Worm (Caenorhabditis elegans) whole organism, early embryonic: ENCODE data around the gene K11H3.8.
A peak's percentile ranks its signal among the peaks of the same experiment; 100 is the strongest.

Experiments
- B0310.2 ChIP-seq: sonication (generic microtip); optimal IDR thresholded peaks from 2 replicates; lab custom pipeline; 2016; ENCODE audit warnings: mild to moderate bottlenecking, missing genetic modification characterization, missing compliant biosample characterization
- F13C5.2 ChIP-seq: sonication (generic microtip); optimal IDR thresholded peaks from 2 replicates; lab custom pipeline; 2017; ENCODE audit warnings: mild to moderate bottlenecking, missing genetic modification characterization, inconsistent platforms, missing compliant biosample characterization
- aly-1 ChIP-seq: sonication (generic microtip); optimal IDR thresholded peaks from 2 replicates; lab custom pipeline; 2016; ENCODE audit warnings: missing genetic modification characterization, missing compliant biosample characterization
- ama-1 ChIP-seq: fragments of 150-350 bp; optimal IDR thresholded peaks from 2 replicates; lab custom pipeline; 2014
- ceh-13 ChIP-seq: fragments of 200-800 bp; sonication (Bioruptor generic); optimal IDR thresholded peaks from 2 replicates; lab custom pipeline; 2018; ENCODE audit warnings: mild to moderate bottlenecking, missing genetic modification characterization, missing compliant biosample characterization
- ceh-36 ChIP-seq: sonication (generic microtip); optimal IDR thresholded peaks from 2 replicates; lab custom pipeline; 2016; ENCODE audit warnings: missing genetic modification characterization, inconsistent platforms, missing compliant biosample characterization
- ets-7 ChIP-seq: sonication (generic microtip); optimal IDR thresholded peaks from 2 replicates; lab custom pipeline; 2016; ENCODE audit warnings: missing genotype, missing genetic modification characterization, missing compliant biosample characterization
- flt-1 ChIP-seq: fragments of 200-800 bp; sonication (Bioruptor generic); IDR thresholded peaks from 2 replicates; pipeline ENCODE4 v1.3.6; 2022; ENCODE audit warnings: missing genetic modification characterization, missing compliant biosample characterization
- hmbx-1 ChIP-seq: sonication (generic microtip); optimal IDR thresholded peaks from 2 replicates; lab custom pipeline; 2016; ENCODE audit warnings: mild to moderate bottlenecking, missing genetic modification characterization, missing compliant biosample characterization
- hmg-4 ChIP-seq: fragments of 200-800 bp; sonication (Bioruptor generic); optimal IDR thresholded peaks from 2 replicates; lab custom pipeline; 2018; ENCODE audit warnings: mild to moderate bottlenecking, missing genetic modification characterization, missing compliant biosample characterization
- hnd-1 ChIP-seq: sonication (generic microtip); optimal IDR thresholded peaks from 2 replicates; lab custom pipeline; 2016; ENCODE audit warnings: missing genetic modification characterization, missing compliant biosample characterization
- pes-1 ChIP-seq: fragments of 200-800 bp; sonication (Bioruptor generic); IDR thresholded peaks from 2 replicates; pipeline ENCODE4 v1.3.6; 2022; ENCODE audit warnings: missing genetic modification reagents, missing genetic modification characterization, missing compliant biosample characterization
- scrt-1 ChIP-seq: fragments of 200-800 bp; sonication (Bioruptor generic); IDR thresholded peaks from 2 replicates; pipeline ENCODE4 v1.3.6; 2022; ENCODE audit warnings: missing genetic modification characterization, missing compliant biosample characterization
- sea-1 ChIP-seq: fragments of 200-800 bp; sonication (Bioruptor generic); conservative IDR thresholded peaks from 2 replicates; pipeline ENCODE4 v1.3.6; 2022; ENCODE audit warnings: missing genetic modification characterization, missing compliant biosample characterization
- tbx-11 ChIP-seq: fragments of 200-800 bp; sonication (Bioruptor generic); IDR thresholded peaks from 2 replicates; pipeline ENCODE4 v1.3.6; 2022; ENCODE audit warnings: missing genetic modification characterization, missing compliant biosample characterization
- tbx-37 ChIP-seq: fragments of 200-800 bp; sonication (Bioruptor generic); conservative IDR thresholded peaks from 2 replicates; pipeline ENCODE4 v1.3.6; 2022; ENCODE audit warnings: missing genetic modification reagents, missing genetic modification characterization, missing compliant biosample characterization
- tra-4 ChIP-seq: sonication (generic microtip); optimal IDR thresholded peaks from 2 replicates; lab custom pipeline; 2017; ENCODE audit warnings: missing genetic modification characterization, missing compliant biosample characterization

K11H3.8 gene

DNA sequence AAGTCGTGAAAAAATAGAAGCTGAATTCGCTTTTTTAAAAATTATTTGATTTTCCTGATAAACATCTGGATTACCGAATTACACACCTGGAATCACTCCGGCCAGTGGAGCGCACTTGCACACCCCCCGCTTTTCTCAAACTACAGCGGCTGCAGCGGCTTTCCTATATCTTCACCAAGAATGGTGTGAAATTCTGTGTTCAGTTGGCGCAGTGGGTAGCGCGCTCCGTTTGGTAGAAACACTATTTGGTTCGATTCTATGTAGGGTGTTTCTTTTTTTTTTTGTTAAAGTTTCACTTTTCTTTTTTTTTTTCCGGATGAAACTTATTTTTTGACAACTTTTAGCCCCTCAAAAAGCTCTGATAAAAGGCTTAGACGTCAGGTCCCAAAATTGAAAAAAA lies 14.1 kb downstream of the K11H3.8 start:
- TF ChIP-seq tbx-37 = peak; percentile 73
- peak; percentile 80 for TF ChIP-seq pes-1 (GFP tag; lab: Robert Waterston, UW)
- peak; percentile 71; the same call in 1 of the 2 replicates for TF ChIP-seq flt-1 (GFP tag; lab: Robert Waterston, UW)
- peak; percentile 74; the same call in 1 of the 2 replicates for TF ChIP-seq tbx-11 (GFP tag; lab: Robert Waterston, UW)
- peak; percentile 73 for TF ChIP-seq scrt-1 (GFP tag; lab: Robert Waterston, UW)

ce11 chrIII:9849950-9850349 lies 15.0 kb downstream of the K11H3.8 start:
- TF ChIP-seq hmg-4 (GFP tag; lab: Kevin White, UChicago) (no peak), F13C5.2 (tag; lab: Kevin White, UChicago) (no peak), ets-7 (tag; lab: Kevin White, UChicago) (no peak), B0310.2 (tag; lab: Kevin White, UChicago) (no peak)

DNA sequence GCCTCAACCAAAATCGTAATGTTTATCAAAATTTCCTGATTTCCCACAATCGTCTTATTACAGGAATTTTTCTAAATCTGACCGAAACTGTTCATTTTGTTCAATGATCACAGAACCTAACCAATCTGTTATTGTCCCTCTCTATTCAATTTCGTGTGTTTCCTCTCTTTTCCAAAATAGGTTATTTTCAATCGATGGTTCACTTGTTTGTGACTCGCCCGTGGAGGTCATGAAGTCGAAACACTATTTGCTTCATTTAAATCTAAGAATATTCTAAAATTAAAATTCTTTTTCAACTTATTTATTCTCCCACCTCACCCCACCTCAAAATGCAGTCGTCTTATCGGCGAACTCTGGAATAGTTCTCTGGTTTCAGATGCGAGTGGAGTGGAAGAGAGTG lies 15.9 kb downstream of the K11H3.8 start:
- no peak for TF ChIP-seq flt-1 (GFP tag; lab: Robert Waterston, UW)

DNA sequence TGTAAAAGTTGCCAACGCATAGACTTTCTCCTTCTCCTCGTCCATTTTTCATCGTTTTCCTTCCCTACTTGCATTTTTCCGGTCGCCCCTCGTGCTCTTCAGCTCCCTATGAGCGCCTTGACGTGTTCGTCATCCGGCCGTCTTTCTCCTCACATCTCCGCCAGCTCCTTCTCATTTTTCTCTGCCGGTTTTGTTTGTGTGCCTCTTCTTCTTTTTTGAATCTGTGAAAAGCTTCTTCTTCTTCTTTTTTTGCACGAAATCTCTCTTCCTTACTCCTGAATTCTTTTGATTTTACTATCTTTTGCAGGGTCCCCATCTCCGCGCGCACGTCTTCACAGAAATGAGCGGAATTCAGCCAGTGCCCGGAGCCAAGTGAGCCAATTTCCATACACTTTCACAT lies 16.6 kb downstream of the K11H3.8 start, which contains the start of gene K11H3.3:
Gene K11H3.3, plus strand, starts transcription at position 308 of the 400 bp plus-strand sequence.
- TF ChIP-seq hnd-1 (tag; lab: Kevin White, UChicago) (no peak), F13C5.2 (tag; lab: Kevin White, UChicago) (no peak), tbx-37 (no peak), scrt-1 (GFP tag; lab: Robert Waterston, UW) (no peak), ama-1 (lab: Kevin White, UChicago) (no peak), ets-7 (tag; lab: Kevin White, UChicago) (no peak), aly-1 (tag; lab: Kevin White, UChicago) (no peak)

ce11 chrIII:9853667-9854620 lies 19.0 kb downstream of the K11H3.8 start:
- TF ChIP-seq ceh-36 (no peak), tbx-37 (no peak), scrt-1 (GFP tag; lab: Robert Waterston, UW) (no peak), aly-1 (tag; lab: Kevin White, UChicago) (no peak), tra-4 (tag; lab: Kevin White, UChicago) (no peak), flt-1 (GFP tag; lab: Robert Waterston, UW) (no peak), ceh-13 (GFP tag; lab: Kevin White, UChicago) (no peak), ama-1 (lab: Kevin White, UChicago) (peak; percentile 35), tbx-11 (GFP tag; lab: Robert Waterston, UW) (no peak)

ce11 chrIII:9854960-9855359 lies 20.0 kb downstream of the K11H3.8 start:
- TF ChIP-seq aly-1 (tag; lab: Kevin White, UChicago) (no peak), tbx-11 (GFP tag; lab: Robert Waterston, UW) (no peak), flt-1 (GFP tag; lab: Robert Waterston, UW) (no peak), B0310.2 (tag; lab: Kevin White, UChicago) (no peak), F13C5.2 (tag; lab: Kevin White, UChicago) (no peak), hmbx-1 (no peak), tra-4 (tag; lab: Kevin White, UChicago) (no peak)

DNA sequence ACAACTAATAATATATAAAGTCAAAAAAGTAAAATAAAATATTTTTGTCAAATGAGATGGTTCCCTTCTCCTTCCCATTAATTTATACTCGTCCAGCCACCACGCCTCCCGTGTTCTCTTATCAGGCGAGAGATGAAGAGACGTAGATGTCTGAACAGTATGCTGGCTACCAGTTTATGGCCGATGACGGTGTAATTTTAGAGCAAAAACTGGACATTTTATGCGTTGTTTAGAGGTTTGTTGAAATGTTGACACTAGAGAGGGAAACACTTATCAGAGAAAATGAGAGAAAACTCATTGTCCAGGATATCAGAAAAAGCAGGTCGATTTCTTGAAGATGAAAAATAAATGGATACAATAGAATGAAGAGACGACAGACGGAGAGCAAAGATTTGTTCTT lies 22.1 kb downstream of the K11H3.8 start:
- TF ChIP-seq hnd-1 (tag; lab: Kevin White, UChicago) = no peak
- TF ChIP-seq flt-1 (GFP tag; lab: Robert Waterston, UW) = no peak
- TF ChIP-seq hmbx-1 = no peak
- TF ChIP-seq aly-1 (tag; lab: Kevin White, UChicago) = no peak
- no peak for TF ChIP-seq ceh-36
- no peak for TF ChIP-seq ets-7 (tag; lab: Kevin White, UChicago)
- no peak for TF ChIP-seq tbx-37
- TF ChIP-seq ama-1 (lab: Kevin White, UChicago) = no peak
- no peak for TF ChIP-seq tra-4 (tag; lab: Kevin White, UChicago)
- no peak for TF ChIP-seq pes-1 (GFP tag; lab: Robert Waterston, UW)
- TF ChIP-seq F13C5.2 (tag; lab: Kevin White, UChicago) = no peak
- no peak for TF ChIP-seq B0310.2 (tag; lab: Kevin White, UChicago)
- TF ChIP-seq ceh-13 (GFP tag; lab: Kevin White, UChicago) = no peak
- TF ChIP-seq scrt-1 (GFP tag; lab: Robert Waterston, UW) = no peak
- TF ChIP-seq tbx-11 (GFP tag; lab: Robert Waterston, UW) = no peak
- TF ChIP-seq sea-1 (GFP tag; lab: Robert Waterston, UW) = no peak
- TF ChIP-seq hmg-4 (GFP tag; lab: Kevin White, UChicago) = no peak

DNA sequence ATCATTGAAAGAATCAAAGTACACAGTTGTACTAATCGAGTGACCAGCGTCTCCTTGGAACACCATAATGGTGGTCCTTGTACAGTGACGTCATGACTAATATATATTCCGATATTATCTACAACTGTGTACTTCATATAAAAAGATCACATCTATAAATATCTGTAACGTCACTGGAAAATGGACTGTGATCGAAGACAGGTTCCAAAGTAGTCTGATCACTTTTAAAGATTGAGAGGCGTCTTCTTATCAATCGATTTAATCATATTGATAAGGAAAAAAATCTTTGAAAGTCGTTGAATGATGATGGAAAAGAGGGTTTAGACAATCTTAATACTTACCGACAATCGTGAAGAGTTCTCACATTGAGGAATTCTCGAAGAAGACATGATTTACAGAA lies 23.1 kb downstream of the K11H3.8 start:
- TF ChIP-seq ets-7 (tag; lab: Kevin White, UChicago) = no peak
- no peak for TF ChIP-seq tra-4 (tag; lab: Kevin White, UChicago)
- no peak for TF ChIP-seq F13C5.2 (tag; lab: Kevin White, UChicago)
- TF ChIP-seq ceh-13 (GFP tag; lab: Kevin White, UChicago) = no peak
- TF ChIP-seq hmbx-1 = no peak
- no peak for TF ChIP-seq hnd-1 (tag; lab: Kevin White, UChicago)
- no peak for TF ChIP-seq B0310.2 (tag; lab: Kevin White, UChicago)
- no peak for TF ChIP-seq aly-1 (tag; lab: Kevin White, UChicago)
- no peak for TF ChIP-seq tbx-11 (GFP tag; lab: Robert Waterston, UW)
- no peak for TF ChIP-seq tbx-37
- no peak for TF ChIP-seq hmg-4 (GFP tag; lab: Kevin White, UChicago)
